Fruit fly (Drosophila melanogaster): ENCODE measurements around the gene CG9368.
A peak's percentile ranks its signal among the peaks of the same experiment; 100 is the strongest.

Gene CG9368

dm6 chr3L:19634788-19635448 is 33.5 kb downstream of the CG9368 start (continued):
- TF ChIP-seq bigmax (GFP tag; optimal IDR thresholded peaks at IDR 0.05) (no peak), CG4820 (GFP tag; optimal IDR thresholded peaks at IDR 0.05) (peak; percentile 56), insv (GFP tag; optimal IDR thresholded peaks at IDR 0.05) (no peak), Stat92E (GFP tag; optimal IDR thresholded peaks at IDR 0.05) (no peak), CG12071 (GFP tag; optimal IDR thresholded peaks at IDR 0.05) (no peak), CG11695 (GFP tag; IDR thresholded peaks at IDR 0.05) (peak; percentile 91), ato (GFP tag; IDR thresholded peaks at IDR 0.05; ENCODE audit: partially characterized antibody) (no peak), Dll (GFP tag; IDR thresholded peaks at IDR 0.05; ENCODE audit: partially characterized antibody) (no peak), Six4 (GFP tag; optimal IDR thresholded peaks at IDR 0.05) (peak; percentile 73), CG2199 (GFP tag; IDR thresholded peaks at IDR 0.05) (no peak), bsh (GFP tag; optimal IDR thresholded peaks at IDR 0.05) (peak in 1 of 2 experiments; percentile 80), Lhr (GFP tag; optimal IDR thresholded peaks at IDR 0.05) (no peak), Dip3 (GFP tag; optimal IDR thresholded peaks at IDR 0.05) (no peak), gcm2 (GFP tag; optimal IDR thresholded peaks at IDR 0.05) (no peak), pfk (GFP tag; optimal IDR thresholded peaks at IDR 0.05) (no peak), CG10147 (GFP tag; optimal IDR thresholded peaks at IDR 0.05) (peak; percentile 83), CG11085 (GFP tag; IDR thresholded peaks at IDR 0.05) (peak; percentile 67; the same call in 1 of the 2 replicates), CG15601 (tag; optimal IDR thresholded peaks at IDR 0.05) (peak; percentile 52), org-1 (GFP tag; optimal IDR thresholded peaks at IDR 0.05) (peak; percentile 52), CG6683 (GFP tag; optimal IDR thresholded peaks at IDR 0.05) (peak; percentile 66), CG11696 (GFP tag; IDR thresholded peaks at IDR 0.05) (peak; percentile 49), knrl (GFP tag; IDR thresholded peaks at IDR 0.05; ENCODE audit: partially characterized antibody) (no peak), CG7372 (GFP tag; IDR thresholded peaks at IDR 0.05) (peak; percentile 72), CG10274 (GFP tag; optimal IDR thresholded peaks at IDR 0.05) (no peak), CG13424 (tag; optimal IDR thresholded peaks at IDR 0.05) (peak; percentile 63), esg (GFP tag; conservative IDR thresholded peaks at IDR 0.05) (peak; percentile 49), tll (GFP tag; optimal IDR thresholded peaks at IDR 0.05) (no peak), Asciz (GFP tag; optimal IDR thresholded peaks at IDR 0.05) (peak; percentile 71), trem (tag; optimal IDR thresholded peaks at IDR 0.05) (peak; percentile 63), oc (tag; optimal IDR thresholded peaks at IDR 0.05) (no peak), Camta (GFP tag; optimal IDR thresholded peaks at IDR 0.05) (peak; percentile 38), Fer2 (tag; optimal IDR thresholded peaks at IDR 0.05) (peak; percentile 79), en (GFP tag; optimal IDR thresholded peaks at IDR 0.05) (no peak), CrebB (tag; optimal IDR thresholded peaks at IDR 0.05) (no peak), CG6272 (GFP tag; IDR thresholded peaks at IDR 0.05) (no peak), CG10267 (tag; optimal IDR thresholded peaks at IDR 0.05) (peak; percentile 84), CG42726 (GFP tag; IDR thresholded peaks at IDR 0.05; ENCODE audit: partially characterized antibody) (no peak), CkIIα-i1 (GFP tag; IDR thresholded peaks at IDR 0.05) (no peak), psq (GFP tag; optimal IDR thresholded peaks at IDR 0.05) (peak; percentile 85), Oaz (GFP tag; IDR thresholded peaks at IDR 0.05) (no peak), kah (GFP tag; optimal IDR thresholded peaks at IDR 0.05) (no peak), gsb-n (tag; optimal IDR thresholded peaks at IDR 0.05) (peak; percentile 83), Dref (GFP tag; IDR thresholded peaks at IDR 0.05) (no peak), CG18619 (GFP tag; optimal IDR thresholded peaks at IDR 0.05) (peak; percentile 57), Dp (GFP tag; optimal IDR thresholded peaks at IDR 0.05) (no peak), CG7556 (GFP tag; optimal IDR thresholded peaks at IDR 0.05) (peak; percentile 84), tio (GFP tag; optimal IDR thresholded peaks at IDR 0.05) (peak; percentile 40), CG6765 (GFP tag; optimal IDR thresholded peaks at IDR 0.05) (peak; percentile 57), CG4730 (GFP tag; IDR thresholded peaks at IDR 0.05) (peak; percentile 74)
